4 fruit fly cellular contexts compared by ENCODE assay signal in the genomic region with DNA sequence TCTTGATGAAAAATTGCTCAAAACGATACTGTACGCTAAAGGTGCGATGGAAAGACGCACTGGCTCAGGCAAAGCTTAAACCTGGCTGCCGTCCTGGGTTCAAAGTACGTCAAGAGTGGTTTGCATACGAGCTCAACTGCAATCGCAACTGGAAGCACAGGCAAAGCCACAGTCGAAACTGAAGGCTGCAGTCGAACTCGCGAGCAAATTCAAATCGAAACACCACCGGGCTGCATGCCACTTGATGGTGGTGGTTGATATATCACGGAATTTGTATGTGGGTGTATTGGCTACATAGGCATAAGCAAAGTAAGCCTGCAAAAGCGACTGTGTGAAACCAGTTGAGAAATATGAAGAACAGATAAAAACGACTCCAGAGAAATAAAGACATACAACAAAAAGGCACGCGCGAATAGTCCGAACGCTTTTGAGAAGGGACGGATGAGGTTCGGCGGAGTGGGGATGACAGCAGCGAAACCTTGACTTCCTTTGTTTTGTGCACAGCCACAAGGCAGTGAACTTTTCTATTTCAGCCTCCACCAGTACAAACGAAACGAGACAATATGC.
A peak's percentile ranks its signal among the peaks of the same experiment; 100 is the strongest.
TF ChIP-seq lines count a peak whose summit lies in the region.

No protein-coding gene starts in this region.

- TF ChIP-seq CTCF in whole organism, embryonic (GFP tag; optimal IDR thresholded peaks at IDR 0.05; lab: Kevin White, UChicago): no peak

TF ChIP-seq in whole organism, embryonic, 481 proteins besides CTCF, POLR2A, EP300 and RAD21 (continues in another document):
- TF ChIP-seq CG1603 (tag; optimal IDR thresholded peaks at IDR 0.05; lab: Kevin White, UChicago) (no peak), Abd-B (GFP tag; optimal IDR thresholded peaks at IDR 0.05; lab: Kevin White, UChicago) (no peak), CG12236 (GFP tag; optimal IDR thresholded peaks at IDR 0.05; lab: Kevin White, UChicago) (no peak), pros (GFP tag; optimal IDR thresholded peaks at IDR 0.05; lab: Kevin White, UChicago) (peak; percentile 52), CG7745 (tag; optimal IDR thresholded peaks at IDR 0.05; lab: Kevin White, UChicago) (no peak), D19A (tag; optimal IDR thresholded peaks at IDR 0.05; lab: Kevin White, UChicago) (no peak), wdn (GFP tag; IDR thresholded peaks at IDR 0.05; lab: Robert Waterston, UW) (no peak), nom (GFP tag; optimal IDR thresholded peaks at IDR 0.05; lab: Kevin White, UChicago) (peak; percentile 70), tll (GFP tag; optimal IDR thresholded peaks at IDR 0.05; lab: Kevin White, UChicago) (no peak), gsb-n (tag; optimal IDR thresholded peaks at IDR 0.05; lab: Kevin White, UChicago) (no peak), lbe (GFP tag; optimal IDR thresholded peaks at IDR 0.05; lab: Kevin White, UChicago) (no peak), tap (tag; optimal IDR thresholded peaks at IDR 0.05; lab: Kevin White, UChicago) (no peak), CG4360 (GFP tag; IDR thresholded peaks at IDR 0.05; lab: Robert Waterston, UW) (no peak), tgo (GFP tag; IDR thresholded peaks at IDR 0.05; lab: Robert Waterston, UW) (no peak), CG17612 (GFP tag; IDR thresholded peaks at IDR 0.05; lab: Robert Waterston, UW) (no peak), CG6254 (GFP tag; optimal IDR thresholded peaks at IDR 0.05; lab: Kevin White, UChicago) (no peak), CG1792 (GFP tag; optimal IDR thresholded peaks at IDR 0.05; lab: Kevin White, UChicago) (no peak), CG4854 (GFP tag; optimal IDR thresholded peaks at IDR 0.05; lab: Kevin White, UChicago) (no peak), Atf-2 (GFP tag; optimal IDR thresholded peaks at IDR 0.05; lab: Kevin White, UChicago) (no peak), seq (GFP tag; IDR thresholded peaks at IDR 0.05; lab: Robert Waterston, UW) (no peak), Sox100B (GFP tag; optimal IDR thresholded peaks at IDR 0.05; lab: Kevin White, UChicago) (no peak), CG13894 (tag; optimal IDR thresholded peaks at IDR 0.05; lab: Kevin White, UChicago) (peak; percentile 32)

TF ChIP-seq in whole organism, prepupa, 60 proteins besides CTCF, POLR2A, EP300 and RAD21 (continues in another document):
- TF ChIP-seq Eip93F (GFP tag; optimal IDR thresholded peaks at IDR 0.05; lab: Kevin White, UChicago) (no peak), CG9139 (GFP tag; optimal IDR thresholded peaks at IDR 0.05; lab: Kevin White, UChicago) (peak; percentile 11), Lpt (GFP tag; optimal IDR thresholded peaks at IDR 0.05; lab: Kevin White, UChicago) (peak; percentile 8), CG11902 (GFP tag; optimal IDR thresholded peaks at IDR 0.05; lab: Kevin White, UChicago) (no peak), CG11294 (GFP tag; IDR thresholded peaks at IDR 0.05; lab: Robert Waterston, UW) (no peak), spab (GFP tag; optimal IDR thresholded peaks at IDR 0.05; lab: Kevin White, UChicago) (no peak), CG10669 (GFP tag; optimal IDR thresholded peaks at IDR 0.05; lab: Kevin White, UChicago) (no peak), lz (GFP tag; optimal IDR thresholded peaks at IDR 0.05; lab: Kevin White, UChicago) (no peak), CG31627 (GFP tag; optimal IDR thresholded peaks at IDR 0.05; lab: Kevin White, UChicago) (no peak), CG11762 (GFP tag; optimal IDR thresholded peaks at IDR 0.05; lab: Kevin White, UChicago; ENCODE audit: insufficient read depth) (no peak), Ets21C (GFP tag; optimal IDR thresholded peaks at IDR 0.05; lab: Kevin White, UChicago) (no peak), CG15336 (GFP tag; IDR thresholded peaks at IDR 0.05; lab: Robert Waterston, UW) (no peak), ss (GFP tag; optimal IDR thresholded peaks at IDR 0.05; lab: Kevin White, UChicago) (peak; percentile 42 to 67), OdsH (GFP tag; optimal IDR thresholded peaks at IDR 0.05; lab: Kevin White, UChicago) (no peak), CG34406 (GFP tag; optimal IDR thresholded peaks at IDR 0.05; lab: Kevin White, UChicago) (no peak), Sox14 (GFP tag; optimal IDR thresholded peaks at IDR 0.05; lab: Kevin White, UChicago) (peak; percentile 62), CG3919 (GFP tag; optimal IDR thresholded peaks at IDR 0.05; lab: Kevin White, UChicago) (no peak), Met (GFP tag; optimal IDR thresholded peaks at IDR 0.05; lab: Kevin White, UChicago) (no peak), vri (GFP tag; optimal IDR thresholded peaks at IDR 0.05; lab: Kevin White, UChicago) (no peak), Ets96B (tag; optimal IDR thresholded peaks at IDR 0.05; lab: Kevin White, UChicago) (no peak), eg (GFP tag; IDR thresholded peaks at IDR 0.05; lab: Robert Waterston, UW) (no peak), achi (GFP tag; optimal IDR thresholded peaks at IDR 0.05; lab: Kevin White, UChicago) (no peak), pdm3 (GFP tag; optimal IDR thresholded peaks at IDR 0.05; lab: Kevin White, UChicago) (no peak)

TF ChIP-seq in whole organism, pupa, 21 proteins besides CTCF, POLR2A, EP300 and RAD21:
- TF ChIP-seq EcR (GFP tag; optimal IDR thresholded peaks at IDR 0.05; lab: Kevin White, UChicago): peak; percentile 97
- TF ChIP-seq Pif1A (GFP tag; optimal IDR thresholded peaks at IDR 0.05; lab: Kevin White, UChicago): no peak
- TF ChIP-seq gl (tag; optimal IDR thresholded peaks at IDR 0.05; lab: Kevin White, UChicago): peak; percentile 28
- TF ChIP-seq CG13204 (GFP tag; optimal IDR thresholded peaks at IDR 0.05; lab: Kevin White, UChicago): peak; percentile 52
- TF ChIP-seq Ets98B (GFP tag; IDR thresholded peaks at IDR 0.05; lab: Robert Waterston, UW): no peak
- TF ChIP-seq CG14655 (GFP tag; optimal IDR thresholded peaks at IDR 0.05; lab: Kevin White, UChicago): no peak

TF ChIP-seq in whole organism, wandering third instar larva, 38 proteins besides CTCF, POLR2A, EP300 and RAD21:
- TF ChIP-seq GATAd (GFP tag; optimal IDR thresholded peaks at IDR 0.05; lab: Kevin White, UChicago) (no peak), psq (GFP tag; optimal IDR thresholded peaks at IDR 0.05; lab: Kevin White, UChicago) (peak; percentile 35), br (GFP tag; optimal IDR thresholded peaks at IDR 0.05; lab: Kevin White, UChicago) (peak; percentile 16), woc (GFP tag; optimal IDR thresholded peaks at IDR 0.05; lab: Kevin White, UChicago) (no peak), pan (optimal IDR thresholded peaks at IDR 0.05; lab: Kevin White, UChicago) (no peak)
